Worm (Caenorhabditis elegans): ENCODE data around the gene cutl-17.

DNA sequence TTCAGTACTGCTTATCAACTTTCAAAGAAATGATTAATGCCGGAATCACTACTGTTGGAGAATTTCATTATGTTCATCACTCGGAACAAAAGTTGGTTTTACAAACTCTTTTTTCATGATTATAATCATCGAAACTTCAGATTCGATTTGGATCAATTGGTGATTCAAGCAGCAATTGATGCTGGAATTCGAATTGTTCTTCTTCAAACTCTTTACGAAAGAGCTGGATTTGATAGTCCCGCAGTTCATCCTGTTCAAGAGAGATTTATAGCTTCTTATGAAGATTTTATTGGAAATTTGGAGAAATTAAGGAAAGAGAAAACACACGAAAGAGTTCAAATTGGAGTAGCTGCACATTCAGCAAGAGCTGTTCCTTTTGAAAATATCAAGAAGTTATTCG, 5.5 kb downstream of the cutl-17 start:
- no peak for TF ChIP-seq rec-8 (tag; optimal IDR thresholded peaks at IDR 0.05)
- no peak for TF ChIP-seq F57C9.4 (tag; optimal IDR thresholded peaks at IDR 0.05)
- no peak for TF ChIP-seq nhr-179 (tag; optimal IDR thresholded peaks at IDR 0.05)
- TF ChIP-seq pbrm-1 (GFP tag; IDR thresholded peaks at IDR 0.05), result no peak
- TF ChIP-seq D2030.7 (GFP tag; IDR thresholded peaks at IDR 0.05), result no peak
- TF ChIP-seq sdz-38 (tag; optimal IDR thresholded peaks at IDR 0.05), result no peak
- no peak for TF ChIP-seq athp-1 (tag; optimal IDR thresholded peaks at IDR 0.05)
- TF ChIP-seq ztf-22 (GFP tag; optimal IDR thresholded peaks at IDR 0.05), result no peak
- TF ChIP-seq F57A8.1 (GFP tag; optimal IDR thresholded peaks at IDR 0.05), result no peak
